Worm (Caenorhabditis elegans): ENCODE data around the gene B0273.1.

The B0273.1 gene

ce11 chrIV:5534596-5534995 lies 40.8 kb downstream of the B0273.1 start:
- TF ChIP-seq lin-35 (GFP tag; optimal IDR thresholded peaks at IDR 0.05), result no peak
- TF ChIP-seq atf-7 (tag; optimal IDR thresholded peaks at IDR 0.05), result no peak
- TF ChIP-seq bed-1 (GFP tag; IDR thresholded peaks at IDR 0.05), result no peak
- no peak for TF ChIP-seq egl-44 (GFP tag; IDR thresholded peaks at IDR 0.05)
- TF ChIP-seq ceh-91 (GFP tag; IDR thresholded peaks at IDR 0.05), result no peak
- no peak for TF ChIP-seq Y67H2A.10 (GFP tag; conservative IDR thresholded peaks at IDR 0.05)
- TF ChIP-seq ztf-18 (tag; optimal IDR thresholded peaks at IDR 0.05), result no peak
- no peak for TF ChIP-seq B0261.1 (tag; optimal IDR thresholded peaks at IDR 0.05)
- TF ChIP-seq zim-3 (tag; optimal IDR thresholded peaks at IDR 0.05), result no peak
- TF ChIP-seq lsy-27 (tag; optimal IDR thresholded peaks at IDR 0.05; ENCODE audit: borderline replicate concordance, insufficient read depth), result no peak
- TF ChIP-seq F33H1.4 (GFP tag; IDR thresholded peaks at IDR 0.05), result no peak
- TF ChIP-seq ceh-40 (GFP tag; IDR thresholded peaks at IDR 0.05), result no peak
- no peak for TF ChIP-seq hsf-1 (GFP tag; IDR thresholded peaks at IDR 0.05)
- TF ChIP-seq nhr-120 (GFP tag; IDR thresholded peaks at IDR 0.05), result no peak
- no peak for TF ChIP-seq attf-3 (GFP tag; conservative IDR thresholded peaks at IDR 0.05)

- TF ChIP-seq aptf-2 (GFP tag; conservative IDR thresholded peaks at IDR 0.05) (no peak), hmg-1.2 (GFP tag; IDR thresholded peaks at IDR 0.05) (0 out of 2 replicates have a peak, but pooled peaks have one; percentile 13)
Measured at ce11 chrIV:5535780-5536179, 42.0 kb downstream of the B0273.1 start.

- 0 out of 2 replicates have a peak, but pooled peaks have one; percentile 36 for TF ChIP-seq madf-6 (GFP tag; IDR thresholded peaks at IDR 0.05)
- TF ChIP-seq snpc-4 (GFP tag; optimal IDR thresholded peaks at IDR 0.05), result no peak
- peak in 2 of 4 experiments; percentile 7 to 60 for TF ChIP-seq snpc-4 (tag; optimal IDR thresholded peaks at IDR 0.05)
- 0 out of 2 replicates have a peak, but pooled peaks have one; percentile 12 for TF ChIP-seq ceh-91 (GFP tag; IDR thresholded peaks at IDR 0.05)
- TF ChIP-seq F52B5.7 (tag; optimal IDR thresholded peaks at IDR 0.05), result no peak
- TF ChIP-seq dox-1 (GFP tag; IDR thresholded peaks at IDR 0.05), result peak; percentile 52; the same call in 1 of the 2 replicates
- TF ChIP-seq zim-3 (tag; optimal IDR thresholded peaks at IDR 0.05), result no peak
- no peak for TF ChIP-seq die-1 (tag; optimal IDR thresholded peaks at IDR 0.05)
- no peak for TF ChIP-seq K11D2.4 (GFP tag; IDR thresholded peaks at IDR 0.05)
- no peak for TF ChIP-seq hlh-12 (tag; optimal IDR thresholded peaks at IDR 0.05)
- no peak for TF ChIP-seq cebp-1 (GFP tag; IDR thresholded peaks at IDR 0.05)
- TF ChIP-seq cebp-1 (tag; optimal IDR thresholded peaks at IDR 0.05), result peak; percentile 44
- peak; percentile 36 for TF ChIP-seq efl-1 (GFP tag; optimal IDR thresholded peaks at IDR 0.05)
- peak; percentile 6 for TF ChIP-seq ama-1 (optimal IDR thresholded peaks at IDR 0.05)
- TF ChIP-seq ama-1 (GFP tag; optimal IDR thresholded peaks at IDR 0.05), result no peak
- no peak for TF ChIP-seq athp-1 (tag; optimal IDR thresholded peaks at IDR 0.05)
- TF ChIP-seq snpc-1.3 (tag; optimal IDR thresholded peaks at IDR 0.05; ENCODE audit: insufficient read depth), result peak; percentile 1
- TF ChIP-seq lin-40 (tag; optimal IDR thresholded peaks at IDR 0.05), result no peak
- TF ChIP-seq ztf-3 (GFP tag; optimal IDR thresholded peaks at IDR 0.05), result no peak
- TF ChIP-seq F23B12.7 (tag; optimal IDR thresholded peaks at IDR 0.05; ENCODE audit: insufficient read depth), result peak; percentile 55
Measured at ce11 chrIV:5537813-5538538, 44.2 kb downstream of the B0273.1 start, which contains the start of the genes fem-1 and drp-1. Gene fem-1, minus strand, starts transcription at chrIV:5537962. Gene drp-1, plus strand, starts transcription at chrIV:5538488.

Measured in whole organism, young adult.